Worm (Caenorhabditis elegans): ENCODE measurements around the gene T19D12.6.

- TF ChIP-seq unc-86 (tag; optimal IDR thresholded peaks at IDR 0.05) = no peak
- no peak for TF ChIP-seq pqm-1 (tag; optimal IDR thresholded peaks at IDR 0.05)
- no peak for TF ChIP-seq fkh-6 (tag; optimal IDR thresholded peaks at IDR 0.05)
- TF ChIP-seq odd-2 (tag; optimal IDR thresholded peaks at IDR 0.05) = no peak
- TF ChIP-seq che-1 (tag; optimal IDR thresholded peaks at IDR 0.05) = no peak
- TF ChIP-seq dve-1 (tag; optimal IDR thresholded peaks at IDR 0.05) = no peak
- no peak for TF ChIP-seq pha-4 (tag; optimal IDR thresholded peaks at IDR 0.05)
- no peak for TF ChIP-seq tbx-2 (tag; optimal IDR thresholded peaks at IDR 0.05)
- no peak for TF ChIP-seq unc-55 (GFP tag; optimal IDR thresholded peaks at IDR 0.05)
- no peak for TF ChIP-seq hlh-15 (tag; optimal IDR thresholded peaks at IDR 0.05)
- no peak for TF ChIP-seq C38D4.7 (GFP tag; optimal IDR thresholded peaks at IDR 0.05)
Measured at ce11 chrII:6668496-6668895, 25.6 kb upstream of the T19D12.6 start.
